Worm (Caenorhabditis elegans) whole organism, L2 larva: ENCODE results near the gene B0218.5.

ENCODE experiments used
- C34F6.9 ChIP-seq: fragments of 150-350 bp; optimal IDR thresholded peaks from 2 replicates; lab custom pipeline; 2014; ENCODE audit warnings: missing biosample characterization, missing genetic modification characterization
- F13H6.1 ChIP-seq: sonication (generic microtip); optimal IDR thresholded peaks from 2 replicates; lab custom pipeline; 2016; ENCODE audit warnings: missing genetic modification characterization, missing compliant biosample characterization
- R02D3.7 ChIP-seq: fragments of 150-350 bp; optimal IDR thresholded peaks from 2 replicates; lab custom pipeline; 2014; ENCODE audit warnings: missing biosample characterization, missing genetic modification characterization
- ama-1 ChIP-seq: fragments of 150-350 bp; optimal IDR thresholded peaks from 2 replicates; lab custom pipeline; 2018; ENCODE audit warnings: inconsistent platforms
- egl-27 ChIP-seq: sonication (generic microtip); optimal IDR thresholded peaks from 3 replicates; lab custom pipeline; 2017; ENCODE audit warnings: missing biosample characterization, missing genetic modification reagents, missing genetic modification characterization
- nhr-12 ChIP-seq: fragments of 150-350 bp; optimal IDR thresholded peaks from 2 replicates; lab custom pipeline; 2014; ENCODE audit warnings: missing biosample characterization, missing genetic modification characterization
- nhr-25 ChIP-seq: fragments of 150-350 bp; sonication (generic microtip); optimal IDR thresholded peaks from 3 replicates; lab custom pipeline; 2014; ENCODE audit warnings: missing biosample characterization, missing genetic modification characterization
- nhr-77 ChIP-seq: fragments of 150-350 bp; optimal IDR thresholded peaks from 2 replicates; lab custom pipeline; 2014; ENCODE audit warnings: missing biosample characterization, missing genetic modification characterization
- peb-1 ChIP-seq: fragments of 150-350 bp; optimal IDR thresholded peaks from 2 replicates; lab custom pipeline; 2014; ENCODE audit warnings: missing biosample characterization, missing genetic modification characterization
- sem-4 ChIP-seq: fragments of 150-350 bp; optimal IDR thresholded peaks from 2 replicates; lab custom pipeline; 2014; ENCODE audit warnings: missing biosample characterization, missing genetic modification reagents, missing genetic modification characterization
- sma-9 ChIP-seq, 2 experiments: fragments of 150-350 bp in 1 of 2; sonication (generic microtip) in 1 of 2; optimal IDR thresholded peaks; 2 replicates each; lab custom pipeline; 2014 to 2016; ENCODE audit warnings: missing genetic modification characterization in 2 of 2, mild to moderate bottlenecking in 1 of 2, missing biosample characterization in 1 of 2, missing compliant biosample characterization in 1 of 2, missing genetic modification reagents in 1 of 2, moderate library complexity in 1 of 2
- unc-39 ChIP-seq: fragments of 150-350 bp; optimal IDR thresholded peaks from 2 replicates; lab custom pipeline; 2014; ENCODE audit warnings: missing biosample characterization, missing genetic modification characterization

- TF ChIP-seq F13H6.1 (tag; lab: Kevin White, UChicago) (no peak), ama-1 (no peak), egl-27 (tag; lab: Kevin White, UChicago) (no peak), nhr-25 (tag; lab: Kevin White, UChicago) (no peak), nhr-12 (tag; lab: Kevin White, UChicago) (no peak), unc-39 (tag; lab: Kevin White, UChicago) (no peak), sma-9 (GFP tag; optimal IDR thresholded peaks at IDR 0.05; lab: Kevin White, UChicago) (no peak), sma-9 (tag; optimal IDR thresholded peaks at IDR 0.05; lab: Kevin White, UChicago) (no peak), sem-4 (tag; lab: Kevin White, UChicago) (no peak), nhr-77 (no peak), C34F6.9 (tag; lab: Kevin White, UChicago) (no peak), peb-1 (no peak), R02D3.7 (tag; lab: Kevin White, UChicago) (no peak)
These were observed 41.8 kb upstream of the B0218.5 start, which contains the start of gene wsp-1 for ce11 chrIV:8198851-8199250.
